Fruit fly (Drosophila melanogaster) whole organism, wandering third instar larva: ENCODE measurements around the gene CycH.

Source experiments
- CG32264 ChIP-seq: fragments of 200-800 bp; sonication (Bioruptor generic); optimal IDR thresholded peaks from 2 replicates; lab custom pipeline; 2016; ENCODE audit warnings: missing biosample characterization, missing genetic modification characterization
- CG9705 ChIP-seq: fragments of 200-800 bp; sonication (Bioruptor generic); optimal IDR thresholded peaks from 2 replicates; lab custom pipeline; 2018; ENCODE audit warnings: missing biosample characterization, mild to moderate bottlenecking, missing genetic modification characterization
- CrebA ChIP-seq: fragments of 200-800 bp; sonication (Bioruptor generic); optimal IDR thresholded peaks from 2 replicates; lab custom pipeline; 2016; ENCODE audit warnings: missing biosample characterization, mild to moderate bottlenecking, missing genetic modification characterization, borderline replicate concordance
- Dfd ChIP-seq: fragments of >200 bp; optimal IDR thresholded peaks from 2 replicates; lab custom pipeline; 2017; ENCODE audit warnings: missing biosample characterization, missing genetic modification characterization
- Dif ChIP-seq: fragments of 200-275, 200-300 bp; sonication (Bioruptor generic); optimal IDR thresholded peaks from 2 replicates; lab custom pipeline; 2018; ENCODE audit warnings: missing biosample characterization, missing genetic modification characterization; ENCODE audit not compliant: partially characterized antibody
- HLH106 ChIP-seq: fragments of 200-800 bp; optimal IDR thresholded peaks from 3 replicates; lab custom pipeline; 2019; ENCODE audit warnings: missing biosample characterization, mild to moderate bottlenecking, missing genetic modification characterization, moderate library complexity
- Hnf4 ChIP-seq: fragments of 200-800 bp; sonication (Bioruptor generic); optimal IDR thresholded peaks from 2 replicates; lab custom pipeline; 2016; ENCODE audit warnings: missing biosample characterization, mild to moderate bottlenecking, missing genetic modification characterization
- Hr78 ChIP-seq: fragments of >200 bp; optimal IDR thresholded peaks from 2 replicates; lab custom pipeline; 2017; ENCODE audit warnings: missing biosample characterization, missing genetic modification characterization
- Hr83 ChIP-seq: fragments of 200-300 bp; sonication (Bioruptor generic); optimal IDR thresholded peaks from 2 replicates; lab custom pipeline; 2016; ENCODE audit warnings: missing biosample characterization, mild to moderate bottlenecking, missing genetic modification characterization, moderate library complexity; ENCODE audit not compliant: poor library complexity, severe bottlenecking
- Jra ChIP-seq: sonication (Bioruptor generic); optimal IDR thresholded peaks from 2 replicates; lab custom pipeline; 2016; ENCODE audit warnings: missing biosample characterization, missing genetic modification characterization
- Mio ChIP-seq: sonication (Bioruptor generic); optimal IDR thresholded peaks from 2 replicates; lab custom pipeline; 2016; ENCODE audit warnings: missing biosample characterization, missing genetic modification characterization
- Myc ChIP-seq: fragments of >200 bp; optimal IDR thresholded peaks from 2 replicates; lab custom pipeline; 2017
- OdsH ChIP-seq: fragments of 200-800 bp; sonication (Bioruptor generic); optimal IDR thresholded peaks from 2 replicates; lab custom pipeline; 2016; ENCODE audit warnings: missing biosample characterization, mild to moderate bottlenecking, missing genetic modification characterization
- Rel ChIP-seq, 2 experiments: fragments of 200-800 bp; sonication (Bioruptor generic) in 1 of 2; optimal IDR thresholded peaks; 2 replicates in 1 of 2; 3 replicates in 1 of 2; lab custom pipeline; 2016 to 2019; ENCODE audit warnings: mild to moderate bottlenecking in 2 of 2, missing biosample characterization in 2 of 2, missing genetic modification characterization in 2 of 2, moderate library complexity in 1 of 2
- Sp1 ChIP-seq: fragments of 200-800 bp; sonication (Bioruptor generic); optimal IDR thresholded peaks from 3 replicates; lab custom pipeline; 2019; ENCODE audit warnings: missing biosample characterization, mild to moderate bottlenecking, missing genetic modification characterization, moderate library complexity
- br ChIP-seq: fragments of 200-800 bp; sonication (Bioruptor generic); optimal IDR thresholded peaks from 2 replicates; lab custom pipeline; 2016; ENCODE audit warnings: missing biosample characterization, missing genetic modification characterization
- brk ChIP-seq: fragments of 200-800 bp; sonication (Bioruptor generic); optimal IDR thresholded peaks from 2 replicates; lab custom pipeline; 2016; ENCODE audit warnings: missing biosample characterization, mild to moderate bottlenecking, missing genetic modification characterization
- dl ChIP-seq, 2 experiments: fragments of 175-275, 200-275 bp in 1 of 2; fragments of 200-275 bp in 1 of 2; sonication (Bioruptor generic); optimal IDR thresholded peaks; lab custom pipeline; 2018; ENCODE audit warnings: mild to moderate bottlenecking in 2 of 2, missing biosample characterization in 2 of 2, missing genetic modification characterization in 2 of 2, moderate library complexity in 2 of 2; ENCODE audit not compliant: partially characterized antibody in 2 of 2, insufficient read depth in 1 of 2
- dmrt93B ChIP-seq: fragments of 200-800 bp; sonication (Bioruptor generic); optimal IDR thresholded peaks from 2 replicates; lab custom pipeline; 2018; ENCODE audit warnings: missing biosample characterization, mild to moderate bottlenecking, missing genetic modification characterization
- dsf ChIP-seq: sonication (Bioruptor generic); optimal IDR thresholded peaks from 2 replicates; lab custom pipeline; 2016; ENCODE audit warnings: missing biosample characterization, missing genetic modification characterization, borderline replicate concordance
- ey ChIP-seq: fragments of 200-800 bp; sonication (Bioruptor generic); optimal IDR thresholded peaks from 2 replicates; lab custom pipeline; 2016; ENCODE audit warnings: missing biosample characterization, missing genetic modification characterization
- foxo ChIP-seq, 2 experiments: fragments of 200-800 bp; sonication (Bioruptor generic); optimal IDR thresholded peaks; 2 replicates in 1 of 2; 3 replicates in 1 of 2; lab custom pipeline; 2016 to 2017; ENCODE audit warnings: missing biosample characterization in 2 of 2, missing genetic modification characterization in 2 of 2
- fru ChIP-seq: fragments of 200-800 bp; sonication (Bioruptor generic); optimal IDR thresholded peaks from 3 replicates; lab custom pipeline; 2016; ENCODE audit warnings: missing biosample characterization, mild to moderate bottlenecking, missing genetic modification characterization
- h ChIP-seq: fragments of 200-800 bp; sonication (Bioruptor generic); optimal IDR thresholded peaks from 3 replicates; lab custom pipeline; 2016; ENCODE audit warnings: missing biosample characterization, mild to moderate bottlenecking, missing genetic modification characterization
- jim ChIP-seq: fragments of 175-275, 200-325 bp; sonication (Bioruptor generic); optimal IDR thresholded peaks from 2 replicates; lab custom pipeline; 2016; ENCODE audit warnings: missing biosample characterization, mild to moderate bottlenecking, missing genetic modification characterization
- pan ChIP-seq: fragments of >200 bp; optimal IDR thresholded peaks from 2 replicates; lab custom pipeline; 2017
- psq ChIP-seq: fragments of 200-800 bp; sonication (Bioruptor generic); optimal IDR thresholded peaks from 3 replicates; lab custom pipeline; 2017; ENCODE audit warnings: missing biosample characterization, mild to moderate bottlenecking, missing genetic modification characterization, moderate library complexity
- rgr ChIP-seq: fragments of 200-800 bp; sonication (Bioruptor generic); optimal IDR thresholded peaks from 3 replicates; lab custom pipeline; 2016; ENCODE audit warnings: missing biosample characterization, mild to moderate bottlenecking, missing genetic modification characterization
- sage ChIP-seq: fragments of 200-800 bp; sonication (Bioruptor generic); optimal IDR thresholded peaks from 2 replicates; lab custom pipeline; 2016; ENCODE audit warnings: missing biosample characterization, mild to moderate bottlenecking, missing genetic modification characterization
- sv ChIP-seq: fragments of 200-800 bp; sonication (Bioruptor generic); optimal IDR thresholded peaks from 3 replicates; lab custom pipeline; 2016; ENCODE audit warnings: missing biosample characterization, missing genetic modification characterization
- woc ChIP-seq: sonication (Bioruptor generic); optimal IDR thresholded peaks from 2 replicates; lab custom pipeline; 2016; ENCODE audit warnings: missing biosample characterization, mild to moderate bottlenecking, missing genetic modification characterization

The CycH gene

DNA sequence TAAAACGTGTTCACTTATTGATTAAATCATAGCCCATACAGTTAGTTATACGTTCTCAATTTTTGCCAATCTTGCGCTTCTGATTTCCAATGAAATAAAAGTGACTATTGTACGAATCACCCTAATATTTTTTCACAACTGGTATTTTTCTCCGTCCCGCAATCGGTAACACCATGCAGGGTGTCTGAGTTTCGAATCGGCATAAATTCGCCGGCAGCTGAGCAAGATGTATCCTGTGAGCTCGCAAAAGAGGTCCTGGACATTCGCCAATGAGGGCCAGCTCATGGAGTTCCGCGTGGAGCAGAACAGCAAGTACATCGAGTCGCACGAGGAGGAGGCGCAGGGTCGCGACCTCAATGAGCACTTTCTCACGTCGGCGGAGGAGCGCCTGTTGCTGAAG, at the start of gene CycH:
CycH (plus strand) TSS at position 218 of the 400 bp plus-strand sequence.
- TF ChIP-seq Hnf4 (GFP tag; lab: Kevin White, UChicago) (peak; percentile 33), rgr (GFP tag; lab: Kevin White, UChicago) (peak; percentile 62), Myc (lab: Kevin White, UChicago) (peak; percentile 4), woc (GFP tag; lab: Kevin White, UChicago) (peak; percentile 57), br (GFP tag; lab: Kevin White, UChicago) (peak; percentile 22), HLH106 (tag; lab: Kevin White, UChicago) (peak; percentile 42), h (GFP tag; lab: Kevin White, UChicago) (peak; percentile 47), OdsH (GFP tag; lab: Kevin White, UChicago) (peak; percentile 36), jim (GFP tag; lab: Kevin White, UChicago) (no peak), CG32264 (no peak), CG9705 (GFP tag; lab: Kevin White, UChicago) (peak; percentile 11), fru (peak; percentile 33), foxo (GFP tag; optimal IDR thresholded peaks at IDR 0.05; lab: Kevin White, UChicago) (peak in 1 of 2 experiments; percentile 35), Dfd (no peak), Rel (GFP tag; optimal IDR thresholded peaks at IDR 0.05; lab: Kevin White, UChicago) (no peak), Rel (tag; optimal IDR thresholded peaks at IDR 0.05; lab: Kevin White, UChicago) (no peak)

DNA sequence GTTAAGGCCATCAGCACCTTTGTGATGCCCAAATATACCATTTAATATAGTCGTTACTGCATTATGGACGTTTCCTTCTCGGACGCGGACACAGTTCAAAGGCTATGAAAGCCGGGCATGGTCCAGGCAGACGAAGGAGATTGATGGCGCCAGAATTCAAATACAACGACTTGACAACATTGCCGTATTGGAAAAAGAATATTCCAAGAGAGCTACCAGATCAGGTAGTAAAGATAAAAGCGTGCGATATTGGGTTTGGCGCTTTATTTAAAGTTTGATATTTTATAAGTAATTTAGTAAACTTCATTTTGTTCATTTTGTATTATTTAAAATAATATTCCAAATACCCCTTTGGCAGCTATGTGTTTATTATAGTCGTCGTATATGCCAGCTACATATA, 47.9 kb upstream of the CycH start:
- TF ChIP-seq Myc (lab: Kevin White, UChicago), result no peak
- no peak for TF ChIP-seq h (GFP tag; lab: Kevin White, UChicago)
- TF ChIP-seq HLH106 (tag; lab: Kevin White, UChicago), result no peak
- TF ChIP-seq CG9705 (GFP tag; lab: Kevin White, UChicago), result no peak
- TF ChIP-seq Jra (GFP tag; lab: Kevin White, UChicago), result no peak
- TF ChIP-seq Dif (GFP tag; lab: Kevin White, UChicago), result no peak
- no peak for TF ChIP-seq ey
- no peak for TF ChIP-seq CrebA
- TF ChIP-seq psq (GFP tag; lab: Kevin White, UChicago), result no peak
- TF ChIP-seq, all 38 proteins: peak for 0

DNA sequence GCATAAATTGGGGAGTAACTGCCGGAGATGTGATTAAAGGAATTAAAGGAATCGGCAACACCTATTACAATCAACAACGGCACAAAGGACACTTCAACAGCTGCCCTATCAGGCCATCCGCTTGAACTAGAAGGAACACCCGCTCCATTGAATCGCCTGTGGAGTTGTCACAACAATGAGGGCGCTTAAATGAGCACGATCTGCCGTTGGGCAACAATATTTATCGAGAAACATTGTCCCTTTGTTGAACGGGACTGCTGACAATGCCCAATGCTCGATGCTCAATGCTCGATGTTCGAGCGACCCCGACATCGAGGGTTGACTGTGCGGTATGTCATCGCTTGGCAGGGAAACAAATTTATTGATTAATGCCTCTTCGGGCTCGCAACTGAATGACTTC, 33.9 kb upstream of the CycH start:
- no peak for TF ChIP-seq Sp1 (GFP tag; lab: Kevin White, UChicago)
- no peak for TF ChIP-seq fru
- TF ChIP-seq Mio (GFP tag; lab: Kevin White, UChicago), result no peak

DNA sequence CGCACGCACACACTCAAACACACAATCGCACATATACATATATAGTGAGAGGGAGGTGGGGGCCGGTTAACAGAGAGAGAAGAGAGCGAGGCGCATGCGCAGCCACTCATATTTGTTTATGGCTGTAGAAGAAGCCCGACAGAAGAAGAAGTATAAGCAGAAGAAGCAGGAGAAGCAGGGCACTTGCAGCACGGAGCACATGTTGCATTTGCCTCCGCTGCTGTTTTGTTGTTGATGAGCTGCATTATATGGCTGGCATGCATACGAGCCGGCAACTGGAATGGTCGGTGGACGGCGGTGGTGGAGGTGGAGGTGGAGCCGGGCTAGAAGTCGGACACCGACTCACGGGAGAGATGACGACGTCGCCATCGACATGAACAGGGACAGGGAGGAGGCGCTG, 21.4 kb upstream of the CycH start:
- TF ChIP-seq dmrt93B (GFP tag; lab: Kevin White, UChicago), result no peak
- TF ChIP-seq pan (lab: Kevin White, UChicago), result no peak
- no peak for TF ChIP-seq Hr83 (GFP tag; lab: Kevin White, UChicago)
- no peak for TF ChIP-seq h (GFP tag; lab: Kevin White, UChicago)
- no peak for TF ChIP-seq Hr78 (GFP tag; lab: Kevin White, UChicago)
- TF ChIP-seq rgr (GFP tag; lab: Kevin White, UChicago), result no peak
- no peak for TF ChIP-seq dsf (GFP tag; lab: Kevin White, UChicago)
- no peak for TF ChIP-seq CG9705 (GFP tag; lab: Kevin White, UChicago)
- no peak for TF ChIP-seq Dif (GFP tag; lab: Kevin White, UChicago)
- no peak for TF ChIP-seq dl (GFP tag; optimal IDR thresholded peaks at IDR 0.05; lab: Kevin White, UChicago; ENCODE audit: insufficient read depth in 1 of 2, partially characterized antibody in 2 of 2)

DNA sequence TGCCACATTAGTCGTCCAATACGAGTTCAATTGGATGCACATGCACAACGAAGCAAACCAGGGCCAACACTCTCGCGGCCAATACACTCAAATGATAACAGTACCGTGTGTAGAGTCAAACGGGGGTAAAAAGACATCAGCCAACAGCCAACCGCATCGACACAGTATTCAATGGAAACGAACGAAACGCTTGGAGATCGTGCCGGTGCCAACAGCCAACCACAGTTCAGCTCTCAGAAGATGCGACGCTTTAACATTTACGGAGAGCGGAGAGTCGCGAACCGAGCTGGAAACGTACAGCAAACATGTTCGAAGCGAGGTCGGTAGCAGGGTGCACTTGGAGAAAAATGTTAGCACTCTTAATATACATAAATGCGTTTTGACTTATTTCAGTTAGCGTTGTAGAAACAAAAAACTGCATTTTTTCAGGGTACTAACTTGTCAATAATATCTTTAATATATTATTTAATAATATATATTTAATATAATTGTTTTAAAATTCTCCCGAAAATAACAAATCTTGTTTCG, 13.7 kb upstream of the CycH start:
- TF ChIP-seq fru (peak; percentile 6), ey (peak; percentile 25), sage (peak; percentile 37), Sp1 (GFP tag; lab: Kevin White, UChicago) (peak; percentile 68), Hr78 (GFP tag; lab: Kevin White, UChicago) (no peak), sv (GFP tag; lab: Kevin White, UChicago) (no peak), h (GFP tag; lab: Kevin White, UChicago) (peak; percentile 39), woc (GFP tag; lab: Kevin White, UChicago) (peak; percentile 12), rgr (GFP tag; lab: Kevin White, UChicago) (peak; percentile 66), psq (GFP tag; lab: Kevin White, UChicago) (peak; percentile 53), br (GFP tag; lab: Kevin White, UChicago) (peak; percentile 4), brk (GFP tag; lab: Kevin White, UChicago) (peak; percentile 27), CrebA (no peak), OdsH (GFP tag; lab: Kevin White, UChicago) (peak; percentile 50), Hr83 (GFP tag; lab: Kevin White, UChicago) (no peak), foxo (GFP tag; optimal IDR thresholded peaks at IDR 0.05; lab: Kevin White, UChicago) (peak in 1 of 2 experiments; percentile 65), HLH106 (tag; lab: Kevin White, UChicago) (peak; percentile 75)
